Fruit fly (Drosophila melanogaster): ENCODE results near the gene lft.
A peak's percentile ranks its signal among the peaks of the same experiment; 100 is the strongest.

lft gene

dm6 chr2L:10395035-10395434, 30.8 kb downstream of the lft start:
- TF ChIP-seq CG32121 (GFP tag; IDR thresholded peaks at IDR 0.05) = no peak
- no peak for TF ChIP-seq EcR (GFP tag; optimal IDR thresholded peaks at IDR 0.05)
- no peak for TF ChIP-seq Snoo (tag; optimal IDR thresholded peaks at IDR 0.05)
- TF ChIP-seq Pif1B (GFP tag; optimal IDR thresholded peaks at IDR 0.05) = no peak
- TF ChIP-seq Pif1A (GFP tag; optimal IDR thresholded peaks at IDR 0.05) = no peak
- TF ChIP-seq CG12605 (GFP tag; IDR thresholded peaks at IDR 0.05) = no peak
- no peak for TF ChIP-seq CG13204 (GFP tag; optimal IDR thresholded peaks at IDR 0.05)
- TF ChIP-seq CG4496 (GFP tag; IDR thresholded peaks at IDR 0.05) = no peak
- TF ChIP-seq CG8301 (tag; optimal IDR thresholded peaks at IDR 0.05) = no peak
- TF ChIP-seq rn (GFP tag; IDR thresholded peaks at IDR 0.05) = no peak
- no peak for TF ChIP-seq gl (tag; optimal IDR thresholded peaks at IDR 0.05)

dm6 chr2L:10395642-10396487, 31.6 kb downstream of the lft start, which contains the start of gene Mdh1:
Mdh1 (minus strand) TSS chr2L:10396332.
- TF ChIP-seq gl (tag; optimal IDR thresholded peaks at IDR 0.05) = no peak
- peak; percentile 20 for TF ChIP-seq EcR (GFP tag; optimal IDR thresholded peaks at IDR 0.05)

- TF ChIP-seq Ets98B (GFP tag; IDR thresholded peaks at IDR 0.05) (no peak), CG32121 (GFP tag; IDR thresholded peaks at IDR 0.05) (no peak), CG34367 (tag; optimal IDR thresholded peaks at IDR 0.05) (no peak), gl (tag; optimal IDR thresholded peaks at IDR 0.05) (no peak), CG9948 (tag; optimal IDR thresholded peaks at IDR 0.05) (no peak), EcR (GFP tag; optimal IDR thresholded peaks at IDR 0.05) (no peak), CG13204 (GFP tag; optimal IDR thresholded peaks at IDR 0.05) (no peak), CG15710 (tag; optimal IDR thresholded peaks at IDR 0.05) (no peak), CG14655 (GFP tag; optimal IDR thresholded peaks at IDR 0.05) (no peak), rn (GFP tag; IDR thresholded peaks at IDR 0.05) (no peak), CG17806 (tag; optimal IDR thresholded peaks at IDR 0.05) (no peak), CG10348 (GFP tag; IDR thresholded peaks at IDR 0.05) (no peak), CG4496 (GFP tag; IDR thresholded peaks at IDR 0.05) (no peak), Pif1B (GFP tag; optimal IDR thresholded peaks at IDR 0.05) (no peak), CG8159 (tag; optimal IDR thresholded peaks at IDR 0.05) (no peak), Snoo (tag; optimal IDR thresholded peaks at IDR 0.05) (no peak), fd96Ca (GFP tag; IDR thresholded peaks at IDR 0.05) (no peak)
Measured at dm6 chr2L:10396488-10396824, 32.2 kb downstream of the lft start, which contains the start of gene Cnot4. Cnot4 (plus strand) TSS chr2L:10396716.

dm6 chr2L:10396877-10397587, 32.8 kb downstream of the lft start:
- peak; percentile 41 for TF ChIP-seq EcR (GFP tag; optimal IDR thresholded peaks at IDR 0.05)
- TF ChIP-seq CG8159 (tag; optimal IDR thresholded peaks at IDR 0.05) = no peak
- TF ChIP-seq fd96Ca (GFP tag; IDR thresholded peaks at IDR 0.05) = no peak
- no peak for TF ChIP-seq CG10348 (GFP tag; IDR thresholded peaks at IDR 0.05)
- no peak for TF ChIP-seq Ets98B (GFP tag; IDR thresholded peaks at IDR 0.05)
- peak; percentile 28 for TF ChIP-seq Pif1B (GFP tag; optimal IDR thresholded peaks at IDR 0.05)

- TF ChIP-seq CG14655 (GFP tag; optimal IDR thresholded peaks at IDR 0.05) = no peak
- TF ChIP-seq EcR (GFP tag; optimal IDR thresholded peaks at IDR 0.05) = no peak
- TF ChIP-seq CG10348 (GFP tag; IDR thresholded peaks at IDR 0.05) = no peak
- no peak for TF ChIP-seq CG8301 (tag; optimal IDR thresholded peaks at IDR 0.05)
- TF ChIP-seq CG34367 (tag; optimal IDR thresholded peaks at IDR 0.05) = no peak
- no peak for TF ChIP-seq CG4496 (GFP tag; IDR thresholded peaks at IDR 0.05)
- no peak for TF ChIP-seq Pif1A (GFP tag; optimal IDR thresholded peaks at IDR 0.05)
- TF ChIP-seq CG9948 (tag; optimal IDR thresholded peaks at IDR 0.05) = no peak
- TF ChIP-seq D1 (tag; optimal IDR thresholded peaks at IDR 0.05) = no peak
- no peak for TF ChIP-seq CG32121 (GFP tag; IDR thresholded peaks at IDR 0.05)
- TF ChIP-seq fd96Ca (GFP tag; IDR thresholded peaks at IDR 0.05) = no peak
- TF ChIP-seq CG15710 (tag; optimal IDR thresholded peaks at IDR 0.05) = no peak
- TF ChIP-seq Snoo (tag; optimal IDR thresholded peaks at IDR 0.05) = no peak
- TF ChIP-seq CG13204 (GFP tag; optimal IDR thresholded peaks at IDR 0.05) = no peak
- no peak for TF ChIP-seq CG12605 (GFP tag; IDR thresholded peaks at IDR 0.05)
- no peak for TF ChIP-seq CG8159 (tag; optimal IDR thresholded peaks at IDR 0.05)
- TF ChIP-seq Pif1B (GFP tag; optimal IDR thresholded peaks at IDR 0.05) = no peak
- TF ChIP-seq Ets98B (GFP tag; IDR thresholded peaks at IDR 0.05) = no peak
Measured at dm6 chr2L:10403803-10404315, 39.6 kb downstream of the lft start.

dm6 chr2L:10405008-10405654, 40.9 kb downstream of the lft start, which contains the start of the genes CG17768, LSm-4 and Ir31a:
CG17768 (minus strand) TSS chr2L:10405203.
LSm-4 (minus strand) TSS chr2L:10405203.
Ir31a (plus strand) TSS chr2L:10405565.
- TF ChIP-seq CG9948 (tag; optimal IDR thresholded peaks at IDR 0.05) = no peak
- TF ChIP-seq CG4496 (GFP tag; IDR thresholded peaks at IDR 0.05) = no peak
- TF ChIP-seq CG10348 (GFP tag; IDR thresholded peaks at IDR 0.05) = no peak
- TF ChIP-seq Pif1B (GFP tag; optimal IDR thresholded peaks at IDR 0.05) = no peak
- TF ChIP-seq CG8301 (tag; optimal IDR thresholded peaks at IDR 0.05) = no peak
- TF ChIP-seq gl (tag; optimal IDR thresholded peaks at IDR 0.05) = no peak
- no peak for TF ChIP-seq CG34367 (tag; optimal IDR thresholded peaks at IDR 0.05)
- no peak for TF ChIP-seq fd96Ca (GFP tag; IDR thresholded peaks at IDR 0.05)
- TF ChIP-seq CG32121 (GFP tag; IDR thresholded peaks at IDR 0.05) = no peak
- TF ChIP-seq CG15710 (tag; optimal IDR thresholded peaks at IDR 0.05) = no peak
- no peak for TF ChIP-seq Pif1A (GFP tag; optimal IDR thresholded peaks at IDR 0.05)
- no peak for TF ChIP-seq CG8159 (tag; optimal IDR thresholded peaks at IDR 0.05)
- no peak for TF ChIP-seq D1 (tag; optimal IDR thresholded peaks at IDR 0.05)
- no peak for TF ChIP-seq CG14655 (GFP tag; optimal IDR thresholded peaks at IDR 0.05)
- TF ChIP-seq CG13204 (GFP tag; optimal IDR thresholded peaks at IDR 0.05) = no peak
- no peak for TF ChIP-seq CG17806 (tag; optimal IDR thresholded peaks at IDR 0.05)
- TF ChIP-seq Snoo (tag; optimal IDR thresholded peaks at IDR 0.05) = no peak
- no peak for TF ChIP-seq EcR (GFP tag; optimal IDR thresholded peaks at IDR 0.05)
- no peak for TF ChIP-seq Ets98B (GFP tag; IDR thresholded peaks at IDR 0.05)
- no peak for TF ChIP-seq CG12605 (GFP tag; IDR thresholded peaks at IDR 0.05)

Measured in whole organism, pupa.